Fruit fly (Drosophila melanogaster): Measurements from ENCODE around the gene CG10587.

Gene CG10587

dm6 chr3L:20950520-20951135, 11.7 kb downstream of the CG10587 start:
- TF ChIP-seq CTCF (optimal IDR thresholded peaks at IDR 0.05) (no peak), CG8478 (optimal IDR thresholded peaks at IDR 0.05) (no peak)

dm6 chr3L:20950136-20950499, 12.2 kb downstream of the CG10587 start:
- TF ChIP-seq CG8478 (optimal IDR thresholded peaks at IDR 0.05) = no peak
- no peak for TF ChIP-seq CTCF (optimal IDR thresholded peaks at IDR 0.05)

dm6 chr3L:20949371-20950135, 12.8 kb downstream of the CG10587 start, which contains the start of gene fng:
Gene fng (minus strand): TSS chr3L:20949512.
- TF ChIP-seq CG8478 (optimal IDR thresholded peaks at IDR 0.05) (no peak), CTCF (optimal IDR thresholded peaks at IDR 0.05) (no peak)

- no peak for TF ChIP-seq CTCF (optimal IDR thresholded peaks at IDR 0.05)
- no peak for TF ChIP-seq CG8478 (optimal IDR thresholded peaks at IDR 0.05)
Measured at dm6 chr3L:20948404-20948803, 14.0 kb downstream of the CG10587 start.

dm6 chr3L:20946944-20947343, 15.4 kb downstream of the CG10587 start:
- TF ChIP-seq CG8478 (optimal IDR thresholded peaks at IDR 0.05) = no peak

dm6 chr3L:20946054-20946453, 16.3 kb downstream of the CG10587 start:
- TF ChIP-seq CTCF (optimal IDR thresholded peaks at IDR 0.05) (no peak), CG8478 (optimal IDR thresholded peaks at IDR 0.05) (no peak)

- TF ChIP-seq CG8478 (optimal IDR thresholded peaks at IDR 0.05) (no peak), CTCF (optimal IDR thresholded peaks at IDR 0.05) (no peak)
Measured at dm6 chr3L:20944180-20944579, 18.2 kb downstream of the CG10587 start.

- TF ChIP-seq CTCF (optimal IDR thresholded peaks at IDR 0.05) = no peak
Measured at dm6 chr3L:20942076-20942475, 20.3 kb downstream of the CG10587 start.

dm6 chr3L:20933706-20934105, 28.6 kb downstream of the CG10587 start:
- no peak for TF ChIP-seq CG8478 (optimal IDR thresholded peaks at IDR 0.05)
- TF ChIP-seq CTCF (optimal IDR thresholded peaks at IDR 0.05) = no peak

dm6 chr3L:20932556-20932955, 29.8 kb downstream of the CG10587 start:
- TF ChIP-seq CG8478 (optimal IDR thresholded peaks at IDR 0.05) = no peak
- TF ChIP-seq CTCF (optimal IDR thresholded peaks at IDR 0.05) = no peak

dm6 chr3L:20931510-20931909, 30.8 kb downstream of the CG10587 start:
- TF ChIP-seq CTCF (optimal IDR thresholded peaks at IDR 0.05) (no peak), CG8478 (optimal IDR thresholded peaks at IDR 0.05) (no peak)

dm6 chr3L:20930059-20930785, 32.1 kb downstream of the CG10587 start:
- no peak for TF ChIP-seq CTCF (optimal IDR thresholded peaks at IDR 0.05)
- TF ChIP-seq CG8478 (optimal IDR thresholded peaks at IDR 0.05) = no peak

- TF ChIP-seq CTCF (optimal IDR thresholded peaks at IDR 0.05) (no peak), CG8478 (optimal IDR thresholded peaks at IDR 0.05) (no peak)
Measured at dm6 chr3L:20929418-20929817, 32.9 kb downstream of the CG10587 start.

- no peak for TF ChIP-seq CTCF (optimal IDR thresholded peaks at IDR 0.05)
- TF ChIP-seq CG8478 (optimal IDR thresholded peaks at IDR 0.05) = no peak
Measured at dm6 chr3L:20927526-20927925, 34.8 kb downstream of the CG10587 start, which contains the start of gene CG10589. Gene CG10589 (plus strand): TSS chr3L:20927826.

- TF ChIP-seq CTCF (optimal IDR thresholded peaks at IDR 0.05) (no peak), CG8478 (optimal IDR thresholded peaks at IDR 0.05) (no peak)
Measured at dm6 chr3L:20923030-20923591, 39.2 kb downstream of the CG10587 start.

All from S2 (cell line).